Fruit fly (Drosophila melanogaster): ENCODE measurements around the gene CG7627.
A peak's percentile ranks its signal among the peaks of the same experiment; 100 is the strongest.

CG7627 gene

dm6 chr2L:8392298-8392697 lies 30.0 kb upstream of the CG7627 start, which contains the start of gene CG42820:
CG42820 (minus strand) TSS chr2L:8392398.
- no peak for TF ChIP-seq Hr96 (GFP tag; optimal IDR thresholded peaks at IDR 0.05)
- TF ChIP-seq kay (GFP tag; ENCODE audit: borderline replicate concordance), result no peak
- no peak for TF ChIP-seq cic (GFP tag; optimal IDR thresholded peaks at IDR 0.05)
- no peak for TF ChIP-seq Clk (GFP tag; optimal IDR thresholded peaks at IDR 0.05)
- no peak for TF ChIP-seq CG1620 (GFP tag; optimal IDR thresholded peaks at IDR 0.05)
- no peak for TF ChIP-seq tj (GFP tag; optimal IDR thresholded peaks at IDR 0.05)
- TF ChIP-seq CG33017 (tag; optimal IDR thresholded peaks at IDR 0.05), result no peak
- TF ChIP-seq CG14711 (tag; optimal IDR thresholded peaks at IDR 0.05), result no peak
- no peak for TF ChIP-seq Crg-1 (GFP tag; optimal IDR thresholded peaks at IDR 0.05)
- TF ChIP-seq CG7045 (GFP tag; optimal IDR thresholded peaks at IDR 0.05), result no peak
- no peak for TF ChIP-seq CG5204 (GFP tag; optimal IDR thresholded peaks at IDR 0.05)
- TF ChIP-seq CG12768 (GFP tag; optimal IDR thresholded peaks at IDR 0.05), result no peak
- TF ChIP-seq Mnt (GFP tag; optimal IDR thresholded peaks at IDR 0.05), result no peak
- no peak for TF ChIP-seq CG7101 (tag; optimal IDR thresholded peaks at IDR 0.05)
- no peak for TF ChIP-seq CG11617 (GFP tag; optimal IDR thresholded peaks at IDR 0.05)

dm6 chr2L:8389231-8389630 lies 27.0 kb upstream of the CG7627 start, which contains the start of gene CG42819:
CG42819 (minus strand) TSS chr2L:8389331.
- no peak for TF ChIP-seq toe (GFP tag; optimal IDR thresholded peaks at IDR 0.05)
- TF ChIP-seq CG7045 (GFP tag; optimal IDR thresholded peaks at IDR 0.05), result no peak
- no peak for TF ChIP-seq CG11617 (GFP tag; optimal IDR thresholded peaks at IDR 0.05)
- no peak for TF ChIP-seq bab1 (GFP tag; optimal IDR thresholded peaks at IDR 0.05)
- TF ChIP-seq CG7101 (tag; optimal IDR thresholded peaks at IDR 0.05), result no peak
- TF ChIP-seq Hr96 (GFP tag; optimal IDR thresholded peaks at IDR 0.05), result no peak
- TF ChIP-seq CG5204 (GFP tag; optimal IDR thresholded peaks at IDR 0.05), result no peak
- no peak for TF ChIP-seq CG14711 (tag; optimal IDR thresholded peaks at IDR 0.05)
- no peak for TF ChIP-seq Mnt (GFP tag; optimal IDR thresholded peaks at IDR 0.05)
- no peak for TF ChIP-seq CG1620 (GFP tag; optimal IDR thresholded peaks at IDR 0.05)
- no peak for TF ChIP-seq Crg-1 (GFP tag; optimal IDR thresholded peaks at IDR 0.05)
- TF ChIP-seq cnc (optimal IDR thresholded peaks at IDR 0.05), result no peak
- TF ChIP-seq ovo (GFP tag; optimal IDR thresholded peaks at IDR 0.05), result no peak
- no peak for TF ChIP-seq Clk (GFP tag; optimal IDR thresholded peaks at IDR 0.05)
- TF ChIP-seq pad (GFP tag; optimal IDR thresholded peaks at IDR 0.05), result no peak
- TF ChIP-seq kay (GFP tag; ENCODE audit: borderline replicate concordance), result no peak
- TF ChIP-seq tj (GFP tag; optimal IDR thresholded peaks at IDR 0.05), result no peak
- TF ChIP-seq CG12768 (GFP tag; optimal IDR thresholded peaks at IDR 0.05), result no peak

- TF ChIP-seq kay (GFP tag; ENCODE audit: borderline replicate concordance) (no peak), bab1 (GFP tag; optimal IDR thresholded peaks at IDR 0.05) (no peak), tj (GFP tag; optimal IDR thresholded peaks at IDR 0.05) (peak; percentile 91), CG7045 (GFP tag; optimal IDR thresholded peaks at IDR 0.05) (no peak)
Measured at dm6 chr2L:8385849-8386248, 23.6 kb upstream of the CG7627 start.

dm6 chr2L:8384985-8385519 lies 22.8 kb upstream of the CG7627 start:
- no peak for TF ChIP-seq CG1620 (GFP tag; optimal IDR thresholded peaks at IDR 0.05)
- TF ChIP-seq CG7045 (GFP tag; optimal IDR thresholded peaks at IDR 0.05), result peak; percentile 62
- peak; percentile 12 for TF ChIP-seq CG7101 (tag; optimal IDR thresholded peaks at IDR 0.05)
- peak; percentile 6 for TF ChIP-seq CG14711 (tag; optimal IDR thresholded peaks at IDR 0.05)
- no peak for TF ChIP-seq toe (GFP tag; optimal IDR thresholded peaks at IDR 0.05)
- peak; percentile 92 for TF ChIP-seq kay (GFP tag; ENCODE audit: borderline replicate concordance)
- peak; percentile 2 for TF ChIP-seq cic (GFP tag; optimal IDR thresholded peaks at IDR 0.05)
- TF ChIP-seq CG12768 (GFP tag; optimal IDR thresholded peaks at IDR 0.05), result no peak

dm6 chr2L:8384108-8384601 lies 21.9 kb upstream of the CG7627 start, which contains the start of the genes Dad1 and CG13384:
Dad1 (minus strand) TSS chr2L:8384137.
CG13384 (plus strand) TSS chr2L:8384455.
- TF ChIP-seq Crg-1 (GFP tag; optimal IDR thresholded peaks at IDR 0.05) (peak; percentile 88), cnc (optimal IDR thresholded peaks at IDR 0.05) (no peak), CG33017 (tag; optimal IDR thresholded peaks at IDR 0.05) (peak; percentile 96), bab1 (GFP tag; optimal IDR thresholded peaks at IDR 0.05) (peak; percentile 97), Hr96 (GFP tag; optimal IDR thresholded peaks at IDR 0.05) (peak; percentile 79), CG11617 (GFP tag; optimal IDR thresholded peaks at IDR 0.05) (peak; percentile 96), CG14711 (tag; optimal IDR thresholded peaks at IDR 0.05) (peak; percentile 92), kay (GFP tag; ENCODE audit: borderline replicate concordance) (peak; percentile 89), Clk (GFP tag; optimal IDR thresholded peaks at IDR 0.05) (peak; percentile 85), pad (GFP tag; optimal IDR thresholded peaks at IDR 0.05) (peak; percentile 83), tj (GFP tag; optimal IDR thresholded peaks at IDR 0.05) (peak; percentile 88), CG1620 (GFP tag; optimal IDR thresholded peaks at IDR 0.05) (peak; percentile 85), cic (GFP tag; optimal IDR thresholded peaks at IDR 0.05) (peak; percentile 81), ovo (GFP tag; optimal IDR thresholded peaks at IDR 0.05) (peak; percentile 78), CG7101 (tag; optimal IDR thresholded peaks at IDR 0.05) (peak; percentile 98), Mnt (GFP tag; optimal IDR thresholded peaks at IDR 0.05) (peak; percentile 72), toe (GFP tag; optimal IDR thresholded peaks at IDR 0.05) (peak; percentile 89), CG12768 (GFP tag; optimal IDR thresholded peaks at IDR 0.05) (peak; percentile 96), CG5204 (GFP tag; optimal IDR thresholded peaks at IDR 0.05) (peak; percentile 94), CG7045 (GFP tag; optimal IDR thresholded peaks at IDR 0.05) (peak; percentile 94)

dm6 chr2L:8382646-8383045 lies 20.4 kb upstream of the CG7627 start, which contains the start of the genes CG13392 and Rcd4:
CG13392 (minus strand) TSS chr2L:8382807.
Rcd4 (plus strand) TSS chr2L:8382861.
- peak; percentile 82 for TF ChIP-seq bab1 (GFP tag; optimal IDR thresholded peaks at IDR 0.05)
- peak; percentile 53 for TF ChIP-seq tj (GFP tag; optimal IDR thresholded peaks at IDR 0.05)
- TF ChIP-seq pad (GFP tag; optimal IDR thresholded peaks at IDR 0.05), result peak; percentile 80
- TF ChIP-seq CG33017 (tag; optimal IDR thresholded peaks at IDR 0.05), result peak; percentile 72
- peak; percentile 62 for TF ChIP-seq CG11617 (GFP tag; optimal IDR thresholded peaks at IDR 0.05)
- peak; percentile 80 for TF ChIP-seq Hr96 (GFP tag; optimal IDR thresholded peaks at IDR 0.05)
- peak; percentile 57 for TF ChIP-seq toe (GFP tag; optimal IDR thresholded peaks at IDR 0.05)
- TF ChIP-seq cic (GFP tag; optimal IDR thresholded peaks at IDR 0.05), result peak; percentile 63
- peak; percentile 70 for TF ChIP-seq CG14711 (tag; optimal IDR thresholded peaks at IDR 0.05)
- peak; percentile 73 for TF ChIP-seq ovo (GFP tag; optimal IDR thresholded peaks at IDR 0.05)
- peak; percentile 27 for TF ChIP-seq Clk (GFP tag; optimal IDR thresholded peaks at IDR 0.05)
- peak; percentile 91 for TF ChIP-seq Crg-1 (GFP tag; optimal IDR thresholded peaks at IDR 0.05)
- TF ChIP-seq CG7101 (tag; optimal IDR thresholded peaks at IDR 0.05), result peak; percentile 88
- TF ChIP-seq CG12768 (GFP tag; optimal IDR thresholded peaks at IDR 0.05), result peak; percentile 77
- TF ChIP-seq CG7045 (GFP tag; optimal IDR thresholded peaks at IDR 0.05), result peak; percentile 73
- peak; percentile 83 for TF ChIP-seq CG1620 (GFP tag; optimal IDR thresholded peaks at IDR 0.05)
- TF ChIP-seq Mnt (GFP tag; optimal IDR thresholded peaks at IDR 0.05), result peak; percentile 88
- no peak for TF ChIP-seq cnc (optimal IDR thresholded peaks at IDR 0.05)
- TF ChIP-seq kay (GFP tag; ENCODE audit: borderline replicate concordance), result peak; percentile 59
- peak; percentile 62 for TF ChIP-seq CG5204 (GFP tag; optimal IDR thresholded peaks at IDR 0.05)
